Fruit fly (Drosophila melanogaster): ENCODE measurements around the gene X11L.

The X11L gene

dm6 chrX:17636001-17636400, 36.6 kb downstream of the X11L start, which contains the start of the genes CG8289 and CG5800 (continued):
- TF ChIP-seq CG14710 (tag; optimal IDR thresholded peaks at IDR 0.05) (peak; percentile 79), CG15514 (GFP tag; optimal IDR thresholded peaks at IDR 0.05) (no peak), pan (optimal IDR thresholded peaks at IDR 0.05) (no peak), pan (GFP tag; optimal IDR thresholded peaks at IDR 0.05 in 1 of 2, IDR thresholded peaks at IDR 0.05 in 1 of 2) (no peak), BtbVII (GFP tag; optimal IDR thresholded peaks at IDR 0.05) (no peak), onecut (GFP tag; IDR thresholded peaks at IDR 0.05) (no peak), CG13624 (GFP tag; optimal IDR thresholded peaks at IDR 0.05) (no peak), row (GFP tag; IDR thresholded peaks at IDR 0.05) (peak; percentile 68), Hr39 (optimal IDR thresholded peaks at IDR 0.05) (no peak), CG2199 (GFP tag; IDR thresholded peaks at IDR 0.05) (no peak), CG13287 (GFP tag; IDR thresholded peaks at IDR 0.05; ENCODE audit: partially characterized antibody) (peak; percentile 83), NfI (GFP tag; optimal IDR thresholded peaks at IDR 0.05) (peak; percentile 13), CG7987 (GFP tag; optimal IDR thresholded peaks at IDR 0.05) (no peak), gsb-n (tag; optimal IDR thresholded peaks at IDR 0.05) (no peak)

- TF ChIP-seq z (GFP tag; IDR thresholded peaks at IDR 0.05) (peak; percentile 65; the same call in 2 of the 3 replicates), ems (GFP tag; optimal IDR thresholded peaks at IDR 0.05) (no peak), Neu2 (GFP tag; optimal IDR thresholded peaks at IDR 0.05; ENCODE audit: borderline replicate concordance) (no peak), sr (GFP tag; IDR thresholded peaks at IDR 0.05) (0 out of 3 replicates have a peak, but pooled peaks have one; percentile 29), crol (GFP tag; IDR thresholded peaks at IDR 0.05) (peak; percentile 94)
These were observed 41.4 kb downstream of the X11L start for dm6 chrX:17640837-17641236.

dm6 chrX:17651216-17651997, 52.0 kb downstream of the X11L start:
- 0 out of 2 replicates have a peak, but pooled peaks have one; percentile 21 for TF ChIP-seq Adf1 (GFP tag; IDR thresholded peaks at IDR 0.05)
- TF ChIP-seq Hr51 (GFP tag; optimal IDR thresholded peaks at IDR 0.05), result no peak
- no peak for TF ChIP-seq CG18764 (GFP tag; optimal IDR thresholded peaks at IDR 0.05)
- peak in 1 of 2 experiments; percentile 10 for TF ChIP-seq Pdp1 (GFP tag; optimal IDR thresholded peaks at IDR 0.05)
- TF ChIP-seq Trl (optimal IDR thresholded peaks at IDR 0.05), result peak; percentile 57 to 89
- no peak for TF ChIP-seq Trl (GFP tag; optimal IDR thresholded peaks at IDR 0.05)
- peak; percentile 42 for TF ChIP-seq Ets65A (GFP tag)
- peak; percentile 58 for TF ChIP-seq yki (optimal IDR thresholded peaks at IDR 0.05)
- TF ChIP-seq sr (GFP tag; IDR thresholded peaks at IDR 0.05), result peak; percentile 77
- TF ChIP-seq CG11504 (tag; optimal IDR thresholded peaks at IDR 0.05), result no peak
- TF ChIP-seq ewg (GFP tag; optimal IDR thresholded peaks at IDR 0.05), result peak; percentile 19
- peak; percentile 42 for TF ChIP-seq twi (tag; optimal IDR thresholded peaks at IDR 0.05)
- peak; percentile 88; the same call in 1 of the 2 replicates for TF ChIP-seq CG10321 (GFP tag; IDR thresholded peaks at IDR 0.05)
- peak; percentile 38 for TF ChIP-seq nom (GFP tag; optimal IDR thresholded peaks at IDR 0.05)
- TF ChIP-seq z (GFP tag; IDR thresholded peaks at IDR 0.05), result peak; percentile 80
- TF ChIP-seq CG4360 (GFP tag; IDR thresholded peaks at IDR 0.05), result peak; percentile 96
- TF ChIP-seq CG15479 (GFP tag; optimal IDR thresholded peaks at IDR 0.05), result peak; percentile 90

- TF ChIP-seq Eip74EF (GFP tag; optimal IDR thresholded peaks at IDR 0.05) (peak in 1 of 2 experiments; percentile 76), CG17802 (tag; optimal IDR thresholded peaks at IDR 0.05) (no peak), Awh (GFP tag; IDR thresholded peaks at IDR 0.05) (no peak), pzg (GFP tag; optimal IDR thresholded peaks at IDR 0.05) (peak; percentile 91), MESR4 (GFP tag; optimal IDR thresholded peaks at IDR 0.05) (peak; percentile 68), row (GFP tag; IDR thresholded peaks at IDR 0.05) (0 out of 3 replicates have a peak, but pooled peaks have one; percentile 9), dan (GFP tag; IDR thresholded peaks at IDR 0.05) (no peak), CG15601 (tag; optimal IDR thresholded peaks at IDR 0.05) (peak; percentile 50), CG2116 (GFP tag; optimal IDR thresholded peaks at IDR 0.05) (peak; percentile 93), gcm (GFP tag; optimal IDR thresholded peaks at IDR 0.05) (no peak), CG15073 (GFP tag; optimal IDR thresholded peaks at IDR 0.05) (no peak)
These were observed 52.8 kb downstream of the X11L start, which contains the start of gene RhoGAPp190 for dm6 chrX:17651998-17652738. RhoGAPp190 (minus strand) TSS chrX:17652562.

Measured in whole organism, embryonic.